Fruit fly (Drosophila melanogaster): ENCODE measurements around the gene Axn.

The Axn gene

DNA sequence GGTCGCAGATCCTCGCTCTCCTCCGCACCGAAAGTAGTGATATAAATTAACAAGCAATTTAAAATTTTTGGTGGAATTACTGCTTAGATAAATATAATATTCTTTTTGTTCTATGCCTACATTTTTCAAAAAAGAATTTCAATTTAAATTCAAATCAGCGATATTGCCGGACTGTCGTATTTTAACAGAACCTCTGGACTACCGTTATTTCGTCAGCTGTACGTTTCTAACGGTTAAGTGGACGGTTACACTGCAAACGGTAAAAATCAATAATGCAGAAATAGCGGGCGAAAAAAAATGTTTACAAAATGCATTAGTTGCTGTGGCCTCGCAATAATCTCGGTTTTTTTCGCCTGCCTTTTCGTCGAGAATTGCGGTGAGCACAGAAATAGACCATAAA lies 22.4 kb upstream of the Axn start, which contains the start of gene Tace:
Gene Tace (plus strand): TSS at position 245 of the 400 bp plus-strand sequence.
- TF ChIP-seq CG34367 (tag; optimal IDR thresholded peaks at IDR 0.05) (no peak), Ets98B (GFP tag; IDR thresholded peaks at IDR 0.05) (no peak), fd96Ca (GFP tag; IDR thresholded peaks at IDR 0.05) (no peak), Pif1A (GFP tag; optimal IDR thresholded peaks at IDR 0.05) (no peak), CG4496 (GFP tag; IDR thresholded peaks at IDR 0.05) (no peak)

dm6 chr3R:30004648-30005047 lies 18.0 kb upstream of the Axn start, which contains the start of the genes Nlp and Nph:
Nlp (plus strand) TSS chr3R:30004785.
Nph (minus strand) TSS chr3R:30004861.
- TF ChIP-seq Snoo (tag; optimal IDR thresholded peaks at IDR 0.05) (peak; percentile 14), Pif1B (GFP tag; optimal IDR thresholded peaks at IDR 0.05) (no peak), EcR (GFP tag; optimal IDR thresholded peaks at IDR 0.05) (no peak)

dm6 chr3R:30005332-30005979 lies 17.2 kb upstream of the Axn start:
- TF ChIP-seq CG13204 (GFP tag; optimal IDR thresholded peaks at IDR 0.05) (no peak), Snoo (tag; optimal IDR thresholded peaks at IDR 0.05) (no peak), gl (tag; optimal IDR thresholded peaks at IDR 0.05) (peak; percentile 86), CG9948 (tag; optimal IDR thresholded peaks at IDR 0.05) (no peak), CG10348 (GFP tag; IDR thresholded peaks at IDR 0.05) (no peak), fd96Ca (GFP tag; IDR thresholded peaks at IDR 0.05) (peak; percentile 55; the same call in 1 of the 3 replicates), EcR (GFP tag; optimal IDR thresholded peaks at IDR 0.05) (peak; percentile 60), CG15710 (tag; optimal IDR thresholded peaks at IDR 0.05) (peak; percentile 45), Ets98B (GFP tag; IDR thresholded peaks at IDR 0.05) (peak; percentile 76), CG34367 (tag; optimal IDR thresholded peaks at IDR 0.05) (peak; percentile 34), CG12605 (GFP tag; IDR thresholded peaks at IDR 0.05) (peak; percentile 82), CG4496 (GFP tag; IDR thresholded peaks at IDR 0.05) (peak; percentile 87), Pif1A (GFP tag; optimal IDR thresholded peaks at IDR 0.05) (no peak), CG14655 (GFP tag; optimal IDR thresholded peaks at IDR 0.05) (peak; percentile 63), CG8301 (tag; optimal IDR thresholded peaks at IDR 0.05) (peak; percentile 39), rn (GFP tag; IDR thresholded peaks at IDR 0.05) (no peak), CG8159 (tag; optimal IDR thresholded peaks at IDR 0.05) (peak; percentile 44), CG17806 (tag; optimal IDR thresholded peaks at IDR 0.05) (peak; percentile 42), D1 (tag; optimal IDR thresholded peaks at IDR 0.05) (no peak), CG32121 (GFP tag; IDR thresholded peaks at IDR 0.05) (no peak), Pif1B (GFP tag; optimal IDR thresholded peaks at IDR 0.05) (peak; percentile 53)

DNA sequence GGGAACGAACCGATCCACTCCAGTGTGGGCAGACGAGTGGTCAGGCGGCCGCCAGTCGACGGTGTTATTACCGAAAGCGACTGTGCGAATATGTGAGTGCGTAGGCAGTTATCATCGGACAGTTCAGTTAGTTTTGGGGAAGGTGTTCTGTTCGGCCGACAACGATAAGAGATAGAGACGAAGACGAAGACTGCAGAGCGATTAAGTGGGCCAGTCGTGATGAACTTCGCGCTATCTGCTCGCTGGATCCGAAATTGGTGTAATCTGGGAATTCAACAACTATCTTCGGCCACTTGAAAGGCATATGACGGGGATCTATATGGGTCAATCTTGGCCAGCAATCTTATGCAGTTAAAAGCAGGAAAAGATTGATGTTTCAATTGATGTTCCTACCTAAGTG lies 13.5 kb upstream of the Axn start, which contains the start of gene CG7912:
Gene CG7912 (minus strand): TSS at position 17 of the 400 bp plus-strand sequence.
- TF ChIP-seq CG14655 (GFP tag; optimal IDR thresholded peaks at IDR 0.05): no peak
- no peak for TF ChIP-seq Pif1A (GFP tag; optimal IDR thresholded peaks at IDR 0.05)
- no peak for TF ChIP-seq Pif1B (GFP tag; optimal IDR thresholded peaks at IDR 0.05)
- no peak for TF ChIP-seq EcR (GFP tag; optimal IDR thresholded peaks at IDR 0.05)

dm6 chr3R:30012602-30013489 lies 9.8 kb upstream of the Axn start:
- TF ChIP-seq CG14655 (GFP tag; optimal IDR thresholded peaks at IDR 0.05) (peak; percentile 58), CG13204 (GFP tag; optimal IDR thresholded peaks at IDR 0.05) (no peak), CG10348 (GFP tag; IDR thresholded peaks at IDR 0.05) (no peak), rn (GFP tag; IDR thresholded peaks at IDR 0.05) (peak; percentile 32; the same call in 1 of the 2 replicates), CG8301 (tag; optimal IDR thresholded peaks at IDR 0.05) (peak; percentile 38), CG8159 (tag; optimal IDR thresholded peaks at IDR 0.05) (no peak), Pif1B (GFP tag; optimal IDR thresholded peaks at IDR 0.05) (no peak), CG34367 (tag; optimal IDR thresholded peaks at IDR 0.05) (no peak), D1 (tag; optimal IDR thresholded peaks at IDR 0.05) (no peak), gl (tag; optimal IDR thresholded peaks at IDR 0.05) (no peak), CG9948 (tag; optimal IDR thresholded peaks at IDR 0.05) (no peak), Ets98B (GFP tag; IDR thresholded peaks at IDR 0.05) (peak; percentile 66; the same call in 1 of the 2 replicates), Snoo (tag; optimal IDR thresholded peaks at IDR 0.05) (no peak), CG12605 (GFP tag; IDR thresholded peaks at IDR 0.05) (no peak), EcR (GFP tag; optimal IDR thresholded peaks at IDR 0.05) (no peak), Pif1A (GFP tag; optimal IDR thresholded peaks at IDR 0.05) (no peak), fd96Ca (GFP tag; IDR thresholded peaks at IDR 0.05) (peak; percentile 68; the same call in 2 of the 3 replicates), CG32121 (GFP tag; IDR thresholded peaks at IDR 0.05) (peak; percentile 64), CG17806 (tag; optimal IDR thresholded peaks at IDR 0.05) (no peak), CG4496 (GFP tag; IDR thresholded peaks at IDR 0.05) (peak; percentile 72), CG15710 (tag; optimal IDR thresholded peaks at IDR 0.05) (no peak)

DNA sequence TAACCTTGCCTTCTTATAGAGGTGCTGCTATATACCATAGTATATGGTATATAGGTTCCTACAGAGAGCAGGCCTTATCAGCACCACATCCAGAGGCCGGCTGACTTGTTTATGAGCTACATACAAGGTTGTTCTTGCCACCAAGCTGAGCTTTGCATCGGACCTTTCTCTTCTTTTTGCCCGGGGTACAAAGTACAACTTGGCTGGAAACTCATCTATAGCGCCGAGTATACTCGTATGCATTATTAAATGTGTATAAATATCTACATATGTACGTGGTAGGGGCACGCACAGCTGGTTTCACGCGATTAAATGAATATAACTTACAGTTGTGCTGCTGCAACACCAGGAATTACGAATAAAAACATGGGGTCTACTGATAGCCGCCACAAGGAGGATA lies 8.7 kb upstream of the Axn start:
- peak; percentile 77 for TF ChIP-seq Ets98B (GFP tag; IDR thresholded peaks at IDR 0.05)
- no peak; the same call in 1 of the 2 replicates for TF ChIP-seq CG32121 (GFP tag; IDR thresholded peaks at IDR 0.05)
- TF ChIP-seq CG12605 (GFP tag; IDR thresholded peaks at IDR 0.05): peak; percentile 87
- TF ChIP-seq gl (tag; optimal IDR thresholded peaks at IDR 0.05): peak; percentile 94
- TF ChIP-seq fd96Ca (GFP tag; IDR thresholded peaks at IDR 0.05): peak; percentile 39; the same call in 2 of the 3 replicates
- TF ChIP-seq CG9948 (tag; optimal IDR thresholded peaks at IDR 0.05): no peak
- no peak for TF ChIP-seq rn (GFP tag; IDR thresholded peaks at IDR 0.05)
- TF ChIP-seq CG8301 (tag; optimal IDR thresholded peaks at IDR 0.05): peak; percentile 48
- peak; percentile 54; the same call in 1 of the 3 replicates for TF ChIP-seq CG4496 (GFP tag; IDR thresholded peaks at IDR 0.05)
- TF ChIP-seq CG8159 (tag; optimal IDR thresholded peaks at IDR 0.05): peak; percentile 40
- TF ChIP-seq EcR (GFP tag; optimal IDR thresholded peaks at IDR 0.05): no peak
- peak; percentile 23 for TF ChIP-seq CG34367 (tag; optimal IDR thresholded peaks at IDR 0.05)
- peak; percentile 78 for TF ChIP-seq CG13204 (GFP tag; optimal IDR thresholded peaks at IDR 0.05)
- TF ChIP-seq CG17806 (tag; optimal IDR thresholded peaks at IDR 0.05): peak; percentile 47
- TF ChIP-seq CG10348 (GFP tag; IDR thresholded peaks at IDR 0.05): no peak
- no peak for TF ChIP-seq D1 (tag; optimal IDR thresholded peaks at IDR 0.05)
- TF ChIP-seq CG15710 (tag; optimal IDR thresholded peaks at IDR 0.05): peak; percentile 18
- TF ChIP-seq Pif1A (GFP tag; optimal IDR thresholded peaks at IDR 0.05): peak; percentile 76
- peak; percentile 3 for TF ChIP-seq Snoo (tag; optimal IDR thresholded peaks at IDR 0.05)
- peak; percentile 58 for TF ChIP-seq CG14655 (GFP tag; optimal IDR thresholded peaks at IDR 0.05)
- TF ChIP-seq Pif1B (GFP tag; optimal IDR thresholded peaks at IDR 0.05): peak; percentile 64

All from whole organism, pupa.